Worm (Caenorhabditis elegans): ENCODE data around the gene algn-14.

- TF ChIP-seq ccch-3 (GFP tag; optimal IDR thresholded peaks at IDR 0.05) (no peak), nfya-1 (tag; optimal IDR thresholded peaks at IDR 0.05; ENCODE audit: borderline replicate concordance, insufficient read depth) (no peak), mes-4 (tag; optimal IDR thresholded peaks at IDR 0.05) (no peak), bed-2 (GFP tag; IDR thresholded peaks at IDR 0.05) (no peak), rpc-1 (optimal IDR thresholded peaks at IDR 0.05) (no peak), rpc-1 (tag; optimal IDR thresholded peaks at IDR 0.05) (no peak)
These were observed 28.8 kb upstream of the algn-14 start for ce11 chrIV:3832040-3832439.
